Fruit fly (Drosophila melanogaster): Measurements from ENCODE around the gene CG17361.

Gene CG17361

DNA sequence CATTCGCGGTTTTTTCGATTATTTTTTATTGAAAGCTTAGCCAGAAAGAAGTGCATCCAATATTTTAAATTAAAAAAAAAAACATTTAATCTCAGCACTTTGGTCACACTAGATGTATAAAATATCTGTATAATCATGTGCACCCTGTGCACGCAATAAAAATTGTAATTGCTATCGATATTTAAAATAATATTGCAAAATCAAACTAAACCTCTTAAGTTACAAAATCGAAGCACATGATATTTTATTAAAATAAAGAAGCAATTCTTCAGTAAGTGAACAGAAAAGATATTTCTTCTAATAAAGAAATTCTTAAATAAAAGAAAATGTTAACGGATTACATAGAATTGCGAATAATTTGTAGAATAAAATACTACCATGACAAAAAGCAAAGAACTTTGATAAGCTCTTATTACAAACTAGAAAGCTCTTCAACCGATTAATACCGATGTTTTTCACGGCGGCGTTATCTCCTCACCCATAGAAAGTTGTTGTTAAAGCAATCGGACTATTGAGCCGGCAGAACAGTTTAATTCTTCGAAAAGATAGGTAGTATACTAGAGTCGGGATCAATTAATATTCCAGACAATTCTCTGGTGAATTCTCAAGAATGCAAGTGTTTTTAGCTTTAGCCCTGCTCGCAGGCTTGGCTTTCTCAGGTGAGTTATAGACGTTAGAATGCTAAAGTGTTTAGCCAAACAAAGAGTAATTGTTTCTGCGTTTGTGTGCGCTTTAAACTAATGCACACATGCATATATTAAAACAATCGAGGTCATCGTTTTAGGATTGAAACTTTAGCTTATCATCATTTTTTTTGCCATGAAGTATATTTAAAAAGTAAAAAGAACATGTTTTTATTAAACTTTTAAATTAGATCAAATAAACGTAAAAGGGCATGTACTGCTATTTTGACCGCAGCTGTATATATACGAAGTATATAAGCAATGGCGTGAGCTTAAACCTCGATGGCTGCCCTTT lies 3.0 kb upstream of the CG17361 start, which contains the start of gene CtsK1 (continued):
- TF ChIP-seq CG18764 (GFP tag; optimal IDR thresholded peaks at IDR 0.05): no peak
- TF ChIP-seq CG2889 (GFP tag; IDR thresholded peaks at IDR 0.05): no peak
- peak; percentile 5 for TF ChIP-seq Fer3 (tag; optimal IDR thresholded peaks at IDR 0.05)
- TF ChIP-seq CG2678 (tag; optimal IDR thresholded peaks at IDR 0.05): peak; percentile 48
- TF ChIP-seq CG12155 (GFP tag; optimal IDR thresholded peaks at IDR 0.05): no peak
- no peak for TF ChIP-seq CG4617 (GFP tag; optimal IDR thresholded peaks at IDR 0.05; ENCODE audit: borderline replicate concordance)
- no peak for TF ChIP-seq ken (GFP tag; IDR thresholded peaks at IDR 0.05)
- TF ChIP-seq eyg (GFP tag; optimal IDR thresholded peaks at IDR 0.05): no peak
- no peak for TF ChIP-seq sd (tag; optimal IDR thresholded peaks at IDR 0.05)
- no peak for TF ChIP-seq CG2199 (GFP tag; IDR thresholded peaks at IDR 0.05)
- no peak; the same call in 1 of the 2 replicates for TF ChIP-seq ranshi (GFP tag; IDR thresholded peaks at IDR 0.05)
- TF ChIP-seq disco-r (GFP tag; optimal IDR thresholded peaks at IDR 0.05): no peak
- TF ChIP-seq CG14667 (GFP tag; IDR thresholded peaks at IDR 0.05): no peak
- TF ChIP-seq ERR (GFP tag; optimal IDR thresholded peaks at IDR 0.05): no peak
- no peak for TF ChIP-seq Dek (tag; optimal IDR thresholded peaks at IDR 0.05)
- no peak for TF ChIP-seq CG8924 (tag; optimal IDR thresholded peaks at IDR 0.05)
- no peak for TF ChIP-seq ftz-f1 (GFP tag; optimal IDR thresholded peaks at IDR 0.05)
- TF ChIP-seq sob (GFP tag; IDR thresholded peaks at IDR 0.05): 0 out of 2 replicates have a peak, but pooled peaks have one; percentile 18
- no peak for TF ChIP-seq CG10959 (GFP tag; IDR thresholded peaks at IDR 0.05)
- no peak for TF ChIP-seq Dad (GFP tag; optimal IDR thresholded peaks at IDR 0.05)
- no peak for TF ChIP-seq CG15073 (GFP tag; optimal IDR thresholded peaks at IDR 0.05)
- TF ChIP-seq Tbp (GFP tag; optimal IDR thresholded peaks at IDR 0.05): no peak
- TF ChIP-seq al (GFP tag; IDR thresholded peaks at IDR 0.05): no peak
- no peak for TF ChIP-seq Atf-2 (GFP tag; optimal IDR thresholded peaks at IDR 0.05)
- TF ChIP-seq ci (GFP tag; IDR thresholded peaks at IDR 0.05): peak; percentile 3; the same call in 1 of the 3 replicates
- TF ChIP-seq CG7839 (tag; optimal IDR thresholded peaks at IDR 0.05): peak; percentile 44
- no peak for TF ChIP-seq slou (GFP tag; optimal IDR thresholded peaks at IDR 0.05)
- peak; percentile 97 for TF ChIP-seq D19A (tag; optimal IDR thresholded peaks at IDR 0.05)
- TF ChIP-seq CG43689 (GFP tag; IDR thresholded peaks at IDR 0.05): no peak
- TF ChIP-seq CG8944 (GFP tag; optimal IDR thresholded peaks at IDR 0.05): no peak
- no peak for TF ChIP-seq wek (GFP tag; optimal IDR thresholded peaks at IDR 0.05)
- peak; percentile 2 for TF ChIP-seq ind (GFP tag; optimal IDR thresholded peaks at IDR 0.05)
- peak; percentile 2 for TF ChIP-seq CG3995 (GFP tag; optimal IDR thresholded peaks at IDR 0.05)
- TF ChIP-seq BtbVII (GFP tag; optimal IDR thresholded peaks at IDR 0.05): no peak
- peak in 1 of 2 experiments; percentile 48 for TF ChIP-seq crp (GFP tag; optimal IDR thresholded peaks at IDR 0.05)
- TF ChIP-seq CG12744 (GFP tag; optimal IDR thresholded peaks at IDR 0.05): no peak
- no peak for TF ChIP-seq pnt (GFP tag; optimal IDR thresholded peaks at IDR 0.05)
- no peak for TF ChIP-seq h (optimal IDR thresholded peaks at IDR 0.05)
- peak; percentile 69 for TF ChIP-seq amos (GFP tag; IDR thresholded peaks at IDR 0.05; ENCODE audit: partially characterized antibody)
- no peak for TF ChIP-seq Side (GFP tag; optimal IDR thresholded peaks at IDR 0.05)
- no peak; the same call in 1 of the 2 replicates for TF ChIP-seq MBD-R2 (GFP tag; IDR thresholded peaks at IDR 0.05)
- TF ChIP-seq lbe (GFP tag; optimal IDR thresholded peaks at IDR 0.05): peak; percentile 23
- TF ChIP-seq CG34376 (GFP tag; optimal IDR thresholded peaks at IDR 0.05): no peak
- TF ChIP-seq NfI (GFP tag; optimal IDR thresholded peaks at IDR 0.05): no peak
- no peak for TF ChIP-seq Rx (GFP tag; IDR thresholded peaks at IDR 0.05)
- peak; percentile 9 for TF ChIP-seq CoRest (tag; optimal IDR thresholded peaks at IDR 0.05)
- no peak for TF ChIP-seq maf-S (GFP tag; optimal IDR thresholded peaks at IDR 0.05)
- TF ChIP-seq Poxn (GFP tag; IDR thresholded peaks at IDR 0.05): no peak
- peak; percentile 1 for TF ChIP-seq CG6813 (GFP tag; optimal IDR thresholded peaks at IDR 0.05)
- TF ChIP-seq CG6683 (GFP tag; optimal IDR thresholded peaks at IDR 0.05): no peak
